Fruit fly (Drosophila melanogaster) whole organism, embryonic: ENCODE data around the gene CG32246.

Experiments used
- CG10147 ChIP-seq: fragments of 200-800 bp; sonication (Bioruptor generic); optimal IDR thresholded peaks from 2 replicates; lab custom pipeline; 2019; ENCODE audit warnings: missing biosample characterization, mild to moderate bottlenecking, missing genetic modification characterization, moderate library complexity
- CG1024 ChIP-seq: fragments of 200-800 bp; sonication (Bioruptor generic); IDR thresholded peaks from 2 replicates; pipeline ENCODE4 v1.3.6; 2022; ENCODE audit warnings: missing biosample characterization, missing genetic modification characterization
- CG11723 ChIP-seq: fragments of 200-800 bp; sonication (Bioruptor generic); optimal IDR thresholded peaks from 2 replicates; lab custom pipeline; 2017; ENCODE audit warnings: missing biosample characterization, mild to moderate bottlenecking, missing genetic modification characterization
- CG12942 ChIP-seq: fragments of 200-800 bp; sonication (Bioruptor generic); optimal IDR thresholded peaks from 3 replicates; lab custom pipeline; 2016; ENCODE audit warnings: missing biosample characterization, missing genetic modification characterization
- CG14014 ChIP-seq: fragments of 200-800 bp; sonication (Bioruptor generic); IDR thresholded peaks from 2 replicates; pipeline ENCODE4 v1.3.6; 2022; ENCODE audit warnings: missing biosample characterization, missing genetic modification characterization
- CG14965 ChIP-seq: fragments of 200-800 bp; sonication (Bioruptor generic); optimal IDR thresholded peaks from 2 replicates; lab custom pipeline; 2016; ENCODE audit warnings: missing biosample characterization, missing genetic modification characterization, borderline replicate concordance
- CG15269 ChIP-seq: fragments of 200-800 bp; sonication (Bioruptor generic); optimal IDR thresholded peaks from 2 replicates; lab custom pipeline; 2018; ENCODE audit warnings: missing biosample characterization, mild to moderate bottlenecking, missing genetic modification characterization, moderate library complexity
- CG1602 ChIP-seq: fragments of 200-800 bp; sonication (Bioruptor generic); optimal IDR thresholded peaks from 3 replicates; lab custom pipeline; 2016; ENCODE audit warnings: missing biosample characterization, missing genetic modification characterization
- CG17328 ChIP-seq: fragments of 200-800 bp; sonication (Bioruptor generic); IDR thresholded peaks from 2 replicates; pipeline ENCODE4 v1.3.6; 2022; ENCODE audit warnings: missing biosample characterization, missing genetic modification characterization
- CG17829 ChIP-seq: fragments of 200-800 bp; optimal IDR thresholded peaks from 2 replicates; lab custom pipeline; 2019; ENCODE audit warnings: missing biosample characterization, mild to moderate bottlenecking, missing genetic modification characterization, moderate library complexity
- CG18476 ChIP-seq: fragments of 200-800 bp; sonication (Bioruptor generic); optimal IDR thresholded peaks from 2 replicates; lab custom pipeline; 2016; ENCODE audit warnings: missing biosample characterization, mild to moderate bottlenecking, missing genetic modification characterization
- CG2889 ChIP-seq: fragments of 200-800 bp; sonication (Bioruptor generic); IDR thresholded peaks from 3 replicates; pipeline ENCODE4 v1.3.6; 2022; ENCODE audit warnings: missing biosample characterization, missing genetic modification characterization
- CG32767 ChIP-seq: fragments of 200-800 bp; sonication (Bioruptor generic); IDR thresholded peaks from 2 replicates; pipeline ENCODE4 v1.3.6; 2022; ENCODE audit warnings: missing biosample characterization, missing genetic modification characterization
- CG33557 ChIP-seq: fragments of 200-800 bp; sonication (Bioruptor generic); optimal IDR thresholded peaks from 2 replicates; lab custom pipeline; 2019; ENCODE audit warnings: missing biosample characterization, mild to moderate bottlenecking, missing genetic modification characterization, moderate library complexity
- CG4282 ChIP-seq: fragments of 200-800 bp; sonication (Bioruptor generic); optimal IDR thresholded peaks from 2 replicates; lab custom pipeline; 2016; ENCODE audit warnings: missing biosample characterization, missing genetic modification characterization
- CG4424 ChIP-seq: fragments of 200-800 bp; sonication (Bioruptor generic); optimal IDR thresholded peaks from 3 replicates; lab custom pipeline; 2016; ENCODE audit warnings: missing biosample characterization, missing genetic modification characterization
- CG4820 ChIP-seq: fragments of 200-800 bp; sonication (Bioruptor generic); optimal IDR thresholded peaks from 3 replicates; lab custom pipeline; 2016; ENCODE audit warnings: missing biosample characterization, missing genetic modification characterization
- CG7271 ChIP-seq: fragments of 200-800 bp; sonication (Bioruptor generic); optimal IDR thresholded peaks from 2 replicates; lab custom pipeline; 2018; ENCODE audit warnings: missing biosample characterization, mild to moderate bottlenecking, missing genetic modification characterization, moderate library complexity
- CG8924 ChIP-seq: fragments of 200-800 bp; optimal IDR thresholded peaks from 3 replicates; lab custom pipeline; 2019; ENCODE audit warnings: missing biosample characterization, mild to moderate bottlenecking, missing genetic modification characterization, moderate library complexity
- CG9437 ChIP-seq: fragments of 200-800 bp; sonication (Bioruptor generic); optimal IDR thresholded peaks from 2 replicates; lab custom pipeline; 2018; ENCODE audit warnings: missing biosample characterization, mild to moderate bottlenecking, missing genetic modification characterization
- Dad ChIP-seq: fragments of 200-800 bp; sonication (Bioruptor generic); optimal IDR thresholded peaks from 3 replicates; lab custom pipeline; 2016; ENCODE audit warnings: missing biosample characterization, missing genetic modification characterization
- Dip3 ChIP-seq: fragments of 200-800 bp; sonication (Bioruptor generic); optimal IDR thresholded peaks from 3 replicates; lab custom pipeline; 2016; ENCODE audit warnings: missing biosample characterization, missing genetic modification characterization
- Doc2 ChIP-seq: fragments of 200-800 bp; sonication (Bioruptor generic); IDR thresholded peaks from 2 replicates; pipeline ENCODE4 v1.3.6; 2022; ENCODE audit warnings: missing biosample characterization, missing genetic modification characterization
- Drgx ChIP-seq: fragments of 200-800 bp; sonication (Bioruptor generic); IDR thresholded peaks from 2 replicates; pipeline ENCODE4 v1.3.6; 2022; ENCODE audit warnings: missing biosample characterization, missing genetic modification characterization
- E2f1 ChIP-seq: fragments of 200-800 bp; sonication (Bioruptor generic); IDR thresholded peaks from 2 replicates; pipeline ENCODE4 v1.3.6; 2022; ENCODE audit warnings: missing biosample characterization, missing genetic modification characterization
- Ets97D ChIP-seq: fragments of 200-800 bp; sonication (Bioruptor generic); optimal IDR thresholded peaks from 3 replicates; lab custom pipeline; 2016; ENCODE audit warnings: missing biosample characterization, missing genetic modification characterization
- Gug ChIP-seq: fragments of 200-800 bp; sonication (Bioruptor generic); IDR thresholded peaks from 4 replicates; pipeline ENCODE4 v1.3.6; 2022; ENCODE audit warnings: missing biosample characterization, missing genetic modification characterization
- HmgZ ChIP-seq: fragments of 200-800 bp; sonication (Bioruptor generic); optimal IDR thresholded peaks from 2 replicates; lab custom pipeline; 2018; ENCODE audit warnings: missing biosample characterization, mild to moderate bottlenecking, missing genetic modification characterization
- Meics ChIP-seq: fragments of 200-800 bp; sonication (Bioruptor generic); optimal IDR thresholded peaks from 2 replicates; lab custom pipeline; 2017; ENCODE audit warnings: missing biosample characterization, mild to moderate bottlenecking, missing genetic modification characterization
- Myb ChIP-seq: fragments of 200-800 bp; sonication (Bioruptor generic); optimal IDR thresholded peaks from 2 replicates; lab custom pipeline; 2016; ENCODE audit warnings: missing biosample characterization, missing genetic modification characterization
- Poxn ChIP-seq: fragments of 200-800 bp; sonication (Bioruptor generic); IDR thresholded peaks from 2 replicates; pipeline ENCODE4 v1.3.6; 2022; ENCODE audit warnings: missing biosample characterization, missing genetic modification characterization
- ftz-f1 ChIP-seq: fragments of 200-800 bp; sonication (Bioruptor generic); optimal IDR thresholded peaks from 2 replicates; lab custom pipeline; 2016; ENCODE audit warnings: missing biosample characterization, missing genetic modification characterization
- grau ChIP-seq: fragments of 200-800 bp; optimal IDR thresholded peaks from 3 replicates; lab custom pipeline; 2019; ENCODE audit warnings: missing biosample characterization, mild to moderate bottlenecking, missing genetic modification characterization, moderate library complexity
- inv ChIP-seq: fragments of 200-800 bp; sonication (Bioruptor generic); IDR thresholded peaks from 2 replicates; pipeline ENCODE4 v1.3.6; 2022; ENCODE audit warnings: missing biosample characterization, missing genetic modification characterization; ENCODE audit not compliant: partially characterized antibody
- jigr1 ChIP-seq: fragments of 200-800 bp; sonication (Bioruptor generic); IDR thresholded peaks from 3 replicates; pipeline ENCODE4 v1.3.6; 2022; ENCODE audit warnings: missing biosample characterization, missing genetic modification characterization
- lov ChIP-seq, 2 experiments: fragments of 200-800 bp in 1 of 2; fragments of >200 bp in 1 of 2; sonication (Bioruptor generic) in 1 of 2; IDR thresholded peaks in 1 of 2; optimal IDR thresholded peaks in 1 of 2; 2 replicates in 1 of 2; 3 replicates in 1 of 2; pipeline versions ENCODE4 v1.3.6 to Lab custom; 2017 to 2022; ENCODE audit warnings: missing biosample characterization in 1 of 2, missing genetic modification characterization in 1 of 2
- luna ChIP-seq: fragments of 200-800 bp; sonication (Bioruptor generic); optimal IDR thresholded peaks from 2 replicates; lab custom pipeline; 2016; ENCODE audit warnings: missing biosample characterization, missing genetic modification characterization
- mirr ChIP-seq: fragments of 200-800 bp; sonication (Bioruptor generic); optimal IDR thresholded peaks from 3 replicates; lab custom pipeline; 2018; ENCODE audit warnings: missing biosample characterization, mild to moderate bottlenecking, missing genetic modification characterization
- odd ChIP-seq: fragments of 200-800 bp; sonication (Bioruptor generic); optimal IDR thresholded peaks from 2 replicates; lab custom pipeline; 2017; ENCODE audit warnings: missing biosample characterization, mild to moderate bottlenecking, missing genetic modification characterization
- pan ChIP-seq, 4 experiments: fragments of >200 bp in 3 of 4; fragments of 200-800 bp in 1 of 4; sonication (Bioruptor generic) in 1 of 4; optimal IDR thresholded peaks in 3 of 4; IDR thresholded peaks in 1 of 4; 2 replicates each; pipeline versions ENCODE4 v1.3.6 to Lab custom; 2017 to 2022; ENCODE audit warnings: missing biosample characterization in 2 of 4, missing genetic modification characterization in 2 of 4, mixed read lengths in 1 of 4
- sens-2 ChIP-seq: fragments of 200-800 bp; sonication (Bioruptor generic); IDR thresholded peaks from 2 replicates; pipeline ENCODE4 v1.3.6; 2022; ENCODE audit warnings: missing biosample characterization, missing genetic modification characterization
- seq ChIP-seq: fragments of 200-800 bp; sonication (Bioruptor generic); IDR thresholded peaks from 2 replicates; pipeline ENCODE4 v1.3.6; 2022; ENCODE audit warnings: missing biosample characterization, missing genetic modification characterization
- unpg ChIP-seq: fragments of 200-800 bp; sonication (Bioruptor generic); optimal IDR thresholded peaks from 3 replicates; lab custom pipeline; 2018; ENCODE audit warnings: missing biosample characterization, mild to moderate bottlenecking, missing genetic modification characterization, moderate library complexity
- wor ChIP-seq: fragments of 200-800 bp; sonication (Bioruptor generic); IDR thresholded peaks from 2 replicates; pipeline ENCODE4 v1.3.6; 2022; ENCODE audit warnings: missing biosample characterization, missing genetic modification characterization
- zfh2 ChIP-seq: fragments of 200-800 bp; sonication (Bioruptor generic); optimal IDR thresholded peaks from 2 replicates; lab custom pipeline; 2016; ENCODE audit warnings: missing biosample characterization, missing genetic modification characterization

Gene CG32246

dm6 chr3L:4624371-4625154 lies 3.5 kb downstream of the CG32246 start (continued):
- TF ChIP-seq Doc2 = peak; percentile 56; the same call in 1 of the 2 replicates
- peak; percentile 75 for TF ChIP-seq CG17829 (tag; lab: Kevin White, UChicago)
- no peak for TF ChIP-seq ftz-f1 (GFP tag; lab: Kevin White, UChicago)
- TF ChIP-seq Meics (GFP tag; lab: Kevin White, UChicago) = peak; percentile 89
- TF ChIP-seq mirr (GFP tag; lab: Kevin White, UChicago) = peak; percentile 38
- TF ChIP-seq Drgx (GFP tag; lab: Robert Waterston, UW) = peak; percentile 93
- peak; percentile 82 for TF ChIP-seq CG33557
- TF ChIP-seq pan (optimal IDR thresholded peaks at IDR 0.05; lab: Kevin White, UChicago) = no peak
- TF ChIP-seq pan (GFP tag; optimal IDR thresholded peaks at IDR 0.05 in 1 of 2, IDR thresholded peaks at IDR 0.05 in 1 of 2) = peak in 1 of 2 experiments; percentile 87
- peak; percentile 83 for TF ChIP-seq wor (GFP tag; lab: Robert Waterston, UW)
- peak; percentile 88 for TF ChIP-seq CG9437 (GFP tag; lab: Kevin White, UChicago)
- peak; percentile 98 for TF ChIP-seq grau (tag; lab: Kevin White, UChicago)
- peak; percentile 77 for TF ChIP-seq CG12942
- TF ChIP-seq Ets97D = peak; percentile 67
- TF ChIP-seq CG4820 (GFP tag; lab: Kevin White, UChicago) = peak; percentile 90

dm6 chr3L:4625387-4626386 lies 4.7 kb downstream of the CG32246 start, which contains the start of gene Src64B:
Src64B (minus strand) TSS chr3L:4626196.
- TF ChIP-seq CG10147 (GFP tag; lab: Kevin White, UChicago) (no peak), HmgZ (peak; percentile 58), CG14014 (GFP tag; lab: Robert Waterston, UW) (peak; percentile 34; the same call in 1 of the 2 replicates), CG1024 (GFP tag; lab: Robert Waterston, UW) (no peak), CG15269 (tag; lab: Kevin White, UChicago) (no peak), luna (GFP tag; lab: Kevin White, UChicago) (no peak), Myb (GFP tag; lab: Kevin White, UChicago) (peak; percentile 20), CG8924 (tag; lab: Kevin White, UChicago) (peak; percentile 83), Dad (no peak), CG4282 (GFP tag; lab: Kevin White, UChicago) (no peak), Gug (0 out of 4 replicates have a peak, but pooled peaks have one; percentile 8), seq (GFP tag; lab: Robert Waterston, UW) (peak; percentile 42; the same call in 1 of the 2 replicates), CG11723 (GFP tag; lab: Kevin White, UChicago) (peak; percentile 9), Ets97D (peak; percentile 35), E2f1 (GFP tag; lab: Robert Waterston, UW) (no peak; the same call in 1 of the 2 replicates), unpg (GFP tag; lab: Kevin White, UChicago) (peak; percentile 28), Poxn (GFP tag; lab: Robert Waterston, UW) (no peak), CG7271 (tag; lab: Kevin White, UChicago) (peak; percentile 2), Dip3 (GFP tag; lab: Kevin White, UChicago) (no peak), CG4424 (no peak), CG1602 (no peak), lov (optimal IDR thresholded peaks at IDR 0.05; lab: Kevin White, UChicago) (no peak), lov (GFP tag; IDR thresholded peaks at IDR 0.05; lab: Robert Waterston, UW) (no peak), jigr1 (peak; percentile 88; the same call in 1 of the 3 replicates), zfh2 (no peak), CG2889 (GFP tag; lab: Robert Waterston, UW) (no peak), CG14965 (GFP tag; lab: Kevin White, UChicago) (no peak), CG32767 (GFP tag; lab: Robert Waterston, UW) (peak; percentile 56), CG17328 (GFP tag; lab: Robert Waterston, UW) (0 out of 2 replicates have a peak, but pooled peaks have one; percentile 32), sens-2 (no peak), CG18476 (GFP tag; lab: Kevin White, UChicago) (no peak), inv (GFP tag; lab: Robert Waterston, UW) (peak; percentile 67), odd (GFP tag; lab: Kevin White, UChicago) (peak; percentile 9)
